Worm (Caenorhabditis elegans) whole organism, mixed stage, embryonic: ENCODE data around the gene polh-1.

Source experiments
- M03D4.4 ChIP-seq: sonication (generic microtip); optimal IDR thresholded peaks from 2 replicates; lab custom pipeline; 2017; ENCODE audit warnings: mild to moderate bottlenecking, missing genetic modification characterization, missing compliant biosample characterization
- bed-3 ChIP-seq: fragments of 200-800 bp; sonication (Bioruptor generic); optimal IDR thresholded peaks from 3 replicates; lab custom pipeline; 2018; ENCODE audit warnings: mild to moderate bottlenecking, missing genetic modification characterization, moderate library complexity, missing compliant biosample characterization
- blmp-1 ChIP-seq: fragments of 150-350 bp; optimal IDR thresholded peaks from 2 replicates; lab custom pipeline; 2014; ENCODE audit warnings: missing biosample characterization, missing genetic modification characterization
- ceh-39 ChIP-seq: fragments of 150-350 bp; optimal IDR thresholded peaks from 2 replicates; lab custom pipeline; 2014; ENCODE audit warnings: missing biosample characterization, missing genetic modification characterization
- ceh-43 ChIP-seq: fragments of 200-800 bp; sonication (Bioruptor generic); optimal IDR thresholded peaks from 2 replicates; lab custom pipeline; 2018; ENCODE audit warnings: mild to moderate bottlenecking, missing genetic modification characterization, moderate library complexity, missing compliant biosample characterization
- ceh-83 ChIP-seq: fragments of 200-800 bp; sonication (Bioruptor generic); optimal IDR thresholded peaks from 2 replicates; lab custom pipeline; 2018; ENCODE audit warnings: mild to moderate bottlenecking, missing genetic modification characterization, missing compliant biosample characterization
- ces-1 ChIP-seq: fragments of 150-350 bp; optimal IDR thresholded peaks from 2 replicates; lab custom pipeline; 2014; ENCODE audit warnings: missing biosample characterization, missing genetic modification reagents, missing genetic modification characterization
- cnd-1 ChIP-seq: fragments of 200-800 bp; sonication (Bioruptor generic); optimal IDR thresholded peaks from 2 replicates; lab custom pipeline; 2018; ENCODE audit warnings: mild to moderate bottlenecking, missing genetic modification characterization, missing compliant biosample characterization
- drap-1 ChIP-seq: fragments of 200-800 bp; sonication (Bioruptor generic); optimal IDR thresholded peaks from 3 replicates; lab custom pipeline; 2018; ENCODE audit warnings: mild to moderate bottlenecking, missing genetic modification characterization, missing compliant biosample characterization
- elt-1 ChIP-seq: sonication (generic microtip); optimal IDR thresholded peaks from 2 replicates; lab custom pipeline; 2017; ENCODE audit warnings: missing genetic modification characterization, mild to moderate bottlenecking, missing compliant biosample characterization, antibody characterized with exemption, moderate library complexity, borderline replicate concordance; ENCODE audit not compliant: insufficient read depth
- elt-3 ChIP-seq: fragments of 150-350 bp; optimal IDR thresholded peaks from 2 replicates; lab custom pipeline; 2014; ENCODE audit warnings: missing biosample characterization, missing genetic modification characterization
- flh-1 ChIP-seq: fragments of 200-800 bp; sonication (Bioruptor generic); optimal IDR thresholded peaks from 2 replicates; lab custom pipeline; 2018; ENCODE audit warnings: mild to moderate bottlenecking, missing genetic modification characterization, moderate library complexity, missing compliant biosample characterization
- ham-2 ChIP-seq: fragments of 200-800 bp; sonication (Bioruptor generic); optimal IDR thresholded peaks from 2 replicates; lab custom pipeline; 2018; ENCODE audit warnings: mild to moderate bottlenecking, missing genetic modification characterization, missing compliant biosample characterization
- hlh-1 ChIP-seq: fragments of 150-350 bp; optimal IDR thresholded peaks from 2 replicates; lab custom pipeline; 2014; ENCODE audit warnings: missing biosample characterization, missing genetic modification reagents, missing genetic modification characterization
- lin-13 ChIP-seq: fragments of 150-350 bp; optimal IDR thresholded peaks from 2 replicates; lab custom pipeline; 2014; ENCODE audit warnings: missing biosample characterization, missing genetic modification characterization
- lin-32 ChIP-seq: fragments of 200-800 bp; sonication (Bioruptor generic); optimal IDR thresholded peaks from 2 replicates; lab custom pipeline; 2018; ENCODE audit warnings: mild to moderate bottlenecking, missing genetic modification characterization, missing compliant biosample characterization
- lsy-2 ChIP-seq: fragments of 150-350 bp; optimal IDR thresholded peaks from 2 replicates; lab custom pipeline; 2014; ENCODE audit warnings: missing biosample characterization, missing genetic modification characterization
- mab-5 ChIP-seq: fragments of 150-350 bp; optimal IDR thresholded peaks from 2 replicates; lab custom pipeline; 2014; ENCODE audit warnings: missing biosample characterization, missing genetic modification characterization
- mep-1 ChIP-seq: fragments of 150-350 bp; optimal IDR thresholded peaks from 2 replicates; lab custom pipeline; 2017; ENCODE audit warnings: missing biosample characterization, missing genetic modification reagents, missing genetic modification characterization, inconsistent platforms
- mls-2 ChIP-seq: sonication (generic microtip); optimal IDR thresholded peaks from 2 replicates; lab custom pipeline; 2016; ENCODE audit warnings: mild to moderate bottlenecking, missing genetic modification characterization, moderate library complexity, missing compliant biosample characterization
- nhr-12 ChIP-seq: fragments of 150-350 bp; optimal IDR thresholded peaks from 2 replicates; lab custom pipeline; 2014; ENCODE audit warnings: missing biosample characterization, missing genetic modification characterization
- nhr-2 ChIP-seq: fragments of 150-350 bp; optimal IDR thresholded peaks from 2 replicates; lab custom pipeline; 2014; ENCODE audit warnings: missing biosample characterization, missing genetic modification characterization
- nhr-237 ChIP-seq: fragments of 150-350 bp; optimal IDR thresholded peaks from 2 replicates; lab custom pipeline; 2014; ENCODE audit warnings: missing biosample characterization, missing genetic modification characterization
- nhr-28 ChIP-seq: fragments of 150-350 bp; optimal IDR thresholded peaks from 2 replicates; lab custom pipeline; 2014; ENCODE audit warnings: missing biosample characterization, missing genetic modification characterization
- nhr-76 ChIP-seq: sonication (generic microtip); optimal IDR thresholded peaks from 2 replicates; lab custom pipeline; 2017; ENCODE audit warnings: missing biosample characterization, missing genetic modification characterization
- pha-4 ChIP-seq: fragments of 150-350 bp; optimal IDR thresholded peaks from 2 replicates; lab custom pipeline; 2018; ENCODE audit warnings: missing biosample characterization, missing genetic modification reagents, missing genetic modification characterization
- sem-2 ChIP-seq: fragments of 200-800 bp; sonication (Bioruptor generic); optimal IDR thresholded peaks from 2 replicates; lab custom pipeline; 2018; ENCODE audit warnings: mild to moderate bottlenecking, missing genetic modification characterization, missing compliant biosample characterization
- snpc-4 ChIP-seq: fragments of 150-350 bp; optimal IDR thresholded peaks from 2 replicates; lab custom pipeline; 2014; ENCODE audit warnings: missing biosample characterization, missing genetic modification characterization
- sptf-1 ChIP-seq: sonication (generic microtip); optimal IDR thresholded peaks from 2 replicates; lab custom pipeline; 2017; ENCODE audit warnings: mild to moderate bottlenecking, missing genetic modification characterization, moderate library complexity, missing compliant biosample characterization
- tbx-8 ChIP-seq: fragments of 200-800 bp; sonication (Bioruptor generic); optimal IDR thresholded peaks from 2 replicates; lab custom pipeline; 2018; ENCODE audit warnings: mild to moderate bottlenecking, missing genetic modification characterization, moderate library complexity, missing compliant biosample characterization
- unc-120 ChIP-seq: sonication (generic microtip); optimal IDR thresholded peaks from 2 replicates; lab custom pipeline; 2017; ENCODE audit warnings: missing genetic modification characterization, missing compliant biosample characterization; ENCODE audit not compliant: poor library complexity, severe bottlenecking
- unc-39 ChIP-seq: fragments of 150-350 bp; optimal IDR thresholded peaks from 2 replicates; lab custom pipeline; 2014; ENCODE audit warnings: missing biosample characterization, missing genetic modification characterization
- unc-62 ChIP-seq: fragments of 150-350 bp; optimal IDR thresholded peaks from 2 replicates; lab custom pipeline; 2014; ENCODE audit warnings: missing biosample characterization, missing genetic modification reagents, missing genetic modification characterization
- zip-8 ChIP-seq: fragments of 150-350 bp; optimal IDR thresholded peaks from 2 replicates; lab custom pipeline; 2014; ENCODE audit warnings: missing biosample characterization, missing genetic modification characterization
- ztf-11 ChIP-seq: fragments of 150-350 bp; optimal IDR thresholded peaks from 2 replicates; lab custom pipeline; 2014; ENCODE audit warnings: missing biosample characterization, missing genetic modification characterization

Gene polh-1

ce11 chrIII:1922516-1922915, 27.6 kb downstream of the polh-1 start:
- TF ChIP-seq lin-32 (GFP tag; lab: Kevin White, UChicago) (no peak), ces-1 (GFP tag; lab: Kevin White, UChicago) (peak; percentile 86)

ce11 chrIII:1922081-1922480, 28.0 kb downstream of the polh-1 start:
- no peak for TF ChIP-seq cnd-1 (tag; lab: Kevin White, UChicago)
- TF ChIP-seq ham-2 (GFP tag; lab: Kevin White, UChicago) = no peak
- TF ChIP-seq tbx-8 = no peak
- TF ChIP-seq snpc-4 (tag; lab: Kevin White, UChicago) = no peak
- TF ChIP-seq, all 35 proteins: peak for 0

ce11 chrIII:1921136-1921680, 28.9 kb downstream of the polh-1 start:
- peak; percentile 54 for TF ChIP-seq bed-3 (GFP tag; lab: Kevin White, UChicago)
- TF ChIP-seq lin-13 (tag; lab: Kevin White, UChicago) = peak; percentile 5
- TF ChIP-seq hlh-1 (tag; lab: Kevin White, UChicago) = peak; percentile 34
- peak; percentile 100 for TF ChIP-seq ces-1 (GFP tag; lab: Kevin White, UChicago)
- peak; percentile 50 for TF ChIP-seq cnd-1 (tag; lab: Kevin White, UChicago)
- peak; percentile 80 for TF ChIP-seq nhr-2 (tag; lab: Kevin White, UChicago)
- peak; percentile 83 for TF ChIP-seq drap-1 (GFP tag; lab: Kevin White, UChicago)
- TF ChIP-seq M03D4.4 = peak; percentile 85
- no peak for TF ChIP-seq sem-2 (GFP tag; lab: Kevin White, UChicago)
- TF ChIP-seq unc-62 (GFP tag; lab: Kevin White, UChicago) = peak; percentile 85
- no peak for TF ChIP-seq tbx-8
- no peak for TF ChIP-seq nhr-76 (tag; lab: Kevin White, UChicago)
- TF ChIP-seq mab-5 (tag; lab: Kevin White, UChicago) = peak; percentile 18
- TF ChIP-seq ham-2 (GFP tag; lab: Kevin White, UChicago) = peak; percentile 91
- peak; percentile 93 for TF ChIP-seq ztf-11 (tag; lab: Kevin White, UChicago)
- TF ChIP-seq lin-32 (GFP tag; lab: Kevin White, UChicago) = peak; percentile 15
- TF ChIP-seq lsy-2 (tag; lab: Kevin White, UChicago) = peak; percentile 52
- peak; percentile 33 for TF ChIP-seq elt-3
- TF ChIP-seq nhr-12 (tag; lab: Kevin White, UChicago) = no peak
- TF ChIP-seq mep-1 = peak; percentile 3
- TF ChIP-seq ceh-83 (GFP tag; lab: Kevin White, UChicago) = no peak
- TF ChIP-seq ceh-43 = peak; percentile 61
- TF ChIP-seq mls-2 (tag; lab: Kevin White, UChicago) = peak; percentile 82
- TF ChIP-seq pha-4 = peak; percentile 85
- TF ChIP-seq unc-120 (tag; lab: Kevin White, UChicago) = peak; percentile 97
- no peak for TF ChIP-seq snpc-4 (tag; lab: Kevin White, UChicago)
- TF ChIP-seq flh-1 (GFP tag; lab: Kevin White, UChicago) = no peak
- no peak for TF ChIP-seq unc-39 (tag; lab: Kevin White, UChicago)
- TF ChIP-seq zip-8 (tag; lab: Kevin White, UChicago) = no peak
- no peak for TF ChIP-seq elt-1 (tag; lab: Kevin White, UChicago)
- peak; percentile 80 for TF ChIP-seq blmp-1 (tag; lab: Kevin White, UChicago)
- TF ChIP-seq nhr-28 (tag; lab: Kevin White, UChicago) = no peak
- TF ChIP-seq ceh-39 (tag; lab: Kevin White, UChicago) = peak; percentile 22
- peak; percentile 83 for TF ChIP-seq sptf-1 (tag; lab: Kevin White, UChicago)
- peak; percentile 89 for TF ChIP-seq nhr-237 (tag; lab: Kevin White, UChicago)
- TF ChIP-seq, all 35 proteins: peak for 24
